Fruit fly (Drosophila melanogaster): Measurements from ENCODE around the gene CG3792.

dm6 chr2L:4995837-4996136 lies 18.7 kb downstream of the CG3792 start:
- TF ChIP-seq CG31627 (GFP tag; optimal IDR thresholded peaks at IDR 0.05) (no peak), ss (GFP tag; optimal IDR thresholded peaks at IDR 0.05) (no peak), CG34406 (GFP tag; optimal IDR thresholded peaks at IDR 0.05) (no peak), esn (GFP tag; optimal IDR thresholded peaks at IDR 0.05) (no peak)

Measured in whole organism, prepupa.